Fruit fly (Drosophila melanogaster): ENCODE measurements around the gene sob.

DNA sequence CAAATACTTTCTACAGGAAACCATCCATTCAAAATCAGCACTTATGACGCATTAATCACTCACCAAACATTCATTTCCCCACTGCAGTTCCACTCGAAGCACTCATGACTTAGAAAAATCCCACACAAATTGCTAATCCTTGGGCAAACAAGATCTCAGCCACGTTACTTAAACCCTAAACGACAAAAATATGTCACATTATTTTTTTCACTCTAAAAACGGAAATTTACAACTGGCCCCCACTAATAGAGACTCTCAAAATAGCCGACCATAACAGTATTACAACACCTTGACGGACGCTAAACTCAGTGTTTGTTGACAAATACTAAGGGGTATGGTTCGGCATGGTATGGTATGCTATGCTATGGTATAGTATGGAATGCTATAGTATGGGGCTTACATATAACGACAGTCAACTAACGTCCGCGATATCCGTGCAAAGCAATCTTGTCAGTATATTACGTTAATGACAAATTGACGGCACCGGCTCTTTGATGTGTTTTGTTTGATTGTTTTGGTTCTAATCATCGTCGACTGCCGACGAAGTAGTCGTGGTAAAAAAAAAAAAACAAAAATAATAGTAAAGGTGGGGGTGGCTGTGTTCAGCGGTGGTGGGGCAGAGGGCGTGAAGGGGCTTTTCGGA lies 7.9 kb downstream of the sob start:
- no peak for TF ChIP-seq CTCF (optimal IDR thresholded peaks at IDR 0.05)
- TF ChIP-seq CG8478 (optimal IDR thresholded peaks at IDR 0.05), result no peak
